Worm (Caenorhabditis elegans): ENCODE measurements around the gene C05G5.3.
A peak's percentile ranks its signal among the peaks of the same experiment; 100 is the strongest.

The C05G5.3 gene

DNA sequence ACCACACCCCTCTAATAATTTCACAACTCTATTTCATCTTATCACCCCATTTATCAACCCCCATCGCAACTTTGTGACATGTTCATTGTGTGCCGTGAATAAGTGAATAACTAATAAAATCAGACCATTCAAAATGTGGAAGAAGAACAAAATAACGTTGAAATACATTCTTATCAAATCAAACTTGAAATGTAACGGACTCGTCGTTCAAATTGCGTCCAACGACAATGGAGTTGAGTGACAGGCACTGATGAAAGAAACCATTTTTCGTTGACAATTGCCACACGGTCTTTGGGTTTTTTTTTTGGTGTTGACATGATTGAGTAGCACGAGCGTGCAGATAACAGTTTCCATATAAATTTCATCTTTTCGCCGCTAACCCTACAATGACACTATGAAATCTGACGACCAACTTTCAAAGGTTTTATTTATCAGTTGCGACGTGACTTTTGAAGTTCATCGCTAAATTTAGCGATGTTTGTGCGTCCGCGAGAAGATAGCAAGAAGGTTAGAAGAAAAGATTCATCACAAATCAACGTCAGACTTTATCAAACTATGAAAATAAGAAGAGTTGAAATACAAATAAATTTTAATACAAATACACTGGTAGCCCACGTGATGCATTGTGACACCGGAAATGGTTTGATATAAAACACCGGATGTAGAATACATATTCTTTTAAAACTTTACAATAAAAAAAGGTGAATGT lies 31.8 kb upstream of the C05G5.3 start (continued):
- no peak for TF ChIP-seq F33H1.4 (GFP tag; IDR thresholded peaks at IDR 0.05)
- no peak for TF ChIP-seq attf-3 (GFP tag; conservative IDR thresholded peaks at IDR 0.05)
- TF ChIP-seq ccch-3 (GFP tag; optimal IDR thresholded peaks at IDR 0.05): no peak
- no peak for TF ChIP-seq egrh-3 (GFP tag; IDR thresholded peaks at IDR 0.05)
- TF ChIP-seq lin-35 (GFP tag; optimal IDR thresholded peaks at IDR 0.05): no peak
- TF ChIP-seq ceh-91 (GFP tag; IDR thresholded peaks at IDR 0.05): no peak
- TF ChIP-seq atf-7 (tag; optimal IDR thresholded peaks at IDR 0.05): peak; percentile 82
- TF ChIP-seq lsl-1 (GFP tag; optimal IDR thresholded peaks at IDR 0.05): no peak
- TF ChIP-seq hlh-12 (tag; optimal IDR thresholded peaks at IDR 0.05): no peak
- no peak for TF ChIP-seq cebp-2 (GFP tag; IDR thresholded peaks at IDR 0.05)
- TF ChIP-seq pha-4 (tag; optimal IDR thresholded peaks at IDR 0.05): no peak
- TF ChIP-seq snpc-3.4 (tag; optimal IDR thresholded peaks at IDR 0.05): no peak
- TF ChIP-seq hsf-1 (GFP tag; IDR thresholded peaks at IDR 0.05): no peak
- TF ChIP-seq nhr-90 (tag; optimal IDR thresholded peaks at IDR 0.05): peak; percentile 37
- no peak for TF ChIP-seq T07F8.4 (tag; optimal IDR thresholded peaks at IDR 0.05)
- no peak for TF ChIP-seq dpff-1 (tag; optimal IDR thresholded peaks at IDR 0.05)
- no peak for TF ChIP-seq egl-18 (GFP tag; IDR thresholded peaks at IDR 0.05)
- TF ChIP-seq zfh-2 (GFP tag; conservative IDR thresholded peaks at IDR 0.05): no peak
- TF ChIP-seq efl-1 (GFP tag; optimal IDR thresholded peaks at IDR 0.05): no peak
- TF ChIP-seq ekl-4 (GFP tag; IDR thresholded peaks at IDR 0.05): no peak
- no peak for TF ChIP-seq K11D2.4 (GFP tag; IDR thresholded peaks at IDR 0.05)
- no peak for TF ChIP-seq ztf-6 (GFP tag; IDR thresholded peaks at IDR 0.05)
- TF ChIP-seq snpc-1.3 (tag; optimal IDR thresholded peaks at IDR 0.05; ENCODE audit: insufficient read depth): no peak
- no peak for TF ChIP-seq rcor-1 (GFP tag; IDR thresholded peaks at IDR 0.05)
- TF ChIP-seq ZK185.1 (tag; optimal IDR thresholded peaks at IDR 0.05; ENCODE audit: poor library complexity, severe bottlenecking): no peak
- no peak for TF ChIP-seq ceh-58 (GFP tag; IDR thresholded peaks at IDR 0.05)
- peak; percentile 7; the same call in 1 of the 2 replicates for TF ChIP-seq cebp-1 (GFP tag; IDR thresholded peaks at IDR 0.05)
- peak; percentile 62 for TF ChIP-seq cebp-1 (tag; optimal IDR thresholded peaks at IDR 0.05)
- no peak for TF ChIP-seq T26A5.8 (tag; optimal IDR thresholded peaks at IDR 0.05)
- TF ChIP-seq zim-3 (tag; optimal IDR thresholded peaks at IDR 0.05): no peak
- TF ChIP-seq snpc-4 (GFP tag; optimal IDR thresholded peaks at IDR 0.05): no peak
- peak in 2 of 4 experiments; percentile 11 to 27 for TF ChIP-seq snpc-4 (tag; optimal IDR thresholded peaks at IDR 0.05)
- TF ChIP-seq akir-1 (GFP tag; optimal IDR thresholded peaks at IDR 0.05): no peak
- no peak for TF ChIP-seq F37B4.10 (GFP tag; IDR thresholded peaks at IDR 0.05)
- no peak for TF ChIP-seq Y56A3A.18 (GFP tag; IDR thresholded peaks at IDR 0.05)
- no peak for TF ChIP-seq rec-8 (tag; optimal IDR thresholded peaks at IDR 0.05)
- TF ChIP-seq Y67H2A.10 (GFP tag; conservative IDR thresholded peaks at IDR 0.05): no peak
- TF ChIP-seq F55B11.4 (tag; optimal IDR thresholded peaks at IDR 0.05; ENCODE audit: borderline replicate concordance, insufficient read depth): no peak
- TF ChIP-seq F39B2.1 (GFP tag; IDR thresholded peaks at IDR 0.05): no peak
- TF ChIP-seq ama-1 (optimal IDR thresholded peaks at IDR 0.05): no peak
- TF ChIP-seq ama-1 (GFP tag; optimal IDR thresholded peaks at IDR 0.05): no peak
- no peak for TF ChIP-seq C17E4.6 (GFP tag; IDR thresholded peaks at IDR 0.05)
- no peak for TF ChIP-seq F49E8.2 (tag; optimal IDR thresholded peaks at IDR 0.05; ENCODE audit: insufficient read depth)
- peak; percentile 28 for TF ChIP-seq tbp1 (GFP tag; optimal IDR thresholded peaks at IDR 0.05)
- TF ChIP-seq nfya-1 (tag; optimal IDR thresholded peaks at IDR 0.05; ENCODE audit: borderline replicate concordance, insufficient read depth): no peak
- TF ChIP-seq ztf-3 (GFP tag; optimal IDR thresholded peaks at IDR 0.05): no peak
- TF ChIP-seq rpc-1 (optimal IDR thresholded peaks at IDR 0.05): no peak
- TF ChIP-seq rpc-1 (tag; optimal IDR thresholded peaks at IDR 0.05): no peak
